Worm (Caenorhabditis elegans) whole organism, L2 larva: ENCODE results near the gene marg-1.
A peak's percentile ranks its signal among the peaks of the same experiment; 100 is the strongest.

Experiments
- F13H6.1 ChIP-seq: sonication (generic microtip); optimal IDR thresholded peaks from 2 replicates; lab custom pipeline; 2016; ENCODE audit warnings: missing genetic modification characterization, missing compliant biosample characterization
- R02D3.7 ChIP-seq: fragments of 150-350 bp; optimal IDR thresholded peaks from 2 replicates; lab custom pipeline; 2014; ENCODE audit warnings: missing biosample characterization, missing genetic modification characterization
- Y55F3AM.14 ChIP-seq: fragments of 200-800 bp; sonication (Bioruptor generic); optimal IDR thresholded peaks from 2 replicates; lab custom pipeline; 2018; ENCODE audit warnings: mild to moderate bottlenecking, missing genetic modification characterization, missing compliant biosample characterization
- ZK546.5 ChIP-seq: sonication (generic microtip); optimal IDR thresholded peaks from 2 replicates; lab custom pipeline; 2017; ENCODE audit warnings: missing biosample characterization, missing genetic modification characterization
- alr-1 ChIP-seq: fragments of 150-350 bp; optimal IDR thresholded peaks from 2 replicates; lab custom pipeline; 2014; ENCODE audit warnings: missing biosample characterization, missing genetic modification characterization
- aly-2 ChIP-seq: fragments of 150-350 bp; optimal IDR thresholded peaks from 2 replicates; lab custom pipeline; 2014; ENCODE audit warnings: missing biosample characterization, missing genetic modification characterization
- blmp-1 ChIP-seq: sonication (generic microtip); optimal IDR thresholded peaks from 2 replicates; lab custom pipeline; 2017; ENCODE audit warnings: missing genetic modification characterization, mild to moderate bottlenecking, missing compliant biosample characterization, antibody characterized with exemption, moderate library complexity; ENCODE audit not compliant: insufficient read depth
- ceh-82 ChIP-seq: fragments of 150-350 bp; optimal IDR thresholded peaks from 2 replicates; lab custom pipeline; 2014; ENCODE audit warnings: missing biosample characterization, missing genetic modification characterization
- crh-2 ChIP-seq: sonication (generic microtip); optimal IDR thresholded peaks from 2 replicates; lab custom pipeline; 2017; ENCODE audit warnings: missing biosample characterization, missing genetic modification characterization
- elt-1 ChIP-seq: fragments of 150-350 bp; optimal IDR thresholded peaks from 2 replicates; lab custom pipeline; 2014; ENCODE audit warnings: missing biosample characterization, missing genetic modification characterization
- fos-1 ChIP-seq: fragments of 150-350 bp; optimal IDR thresholded peaks from 2 replicates; lab custom pipeline; 2014; ENCODE audit warnings: missing biosample characterization, missing genetic modification characterization
- gmeb-1 ChIP-seq: fragments of 150-350 bp; optimal IDR thresholded peaks from 2 replicates; lab custom pipeline; 2014; ENCODE audit warnings: missing biosample characterization, missing genetic modification characterization
- lin-13 ChIP-seq: fragments of 150-350 bp; optimal IDR thresholded peaks from 2 replicates; lab custom pipeline; 2014; ENCODE audit warnings: missing biosample characterization, missing genetic modification reagents, missing genetic modification characterization
- lsy-2 ChIP-seq, 2 experiments: fragments of 150-350 bp in 1 of 2; sonication (generic microtip) in 1 of 2; optimal IDR thresholded peaks; 2 replicates each; lab custom pipeline; 2014 to 2017; ENCODE audit warnings: missing biosample characterization in 2 of 2, missing genetic modification characterization in 2 of 2
- mab-5 ChIP-seq: fragments of 150-350 bp; optimal IDR thresholded peaks from 2 replicates; lab custom pipeline; 2014; ENCODE audit warnings: missing biosample characterization, missing genetic modification characterization
- mbf-1 ChIP-seq: sonication (generic microtip); optimal IDR thresholded peaks from 2 replicates; lab custom pipeline; 2017; ENCODE audit warnings: missing biosample characterization, missing genetic modification characterization
- mdl-1 ChIP-seq, 2 experiments: fragments of 150-350 bp in 1 of 2; sonication (generic microtip) in 1 of 2; optimal IDR thresholded peaks; 2 replicates each; lab custom pipeline; 2017; ENCODE audit warnings: missing biosample characterization in 2 of 2, missing genetic modification characterization in 2 of 2
- nhr-11 ChIP-seq: fragments of 150-350 bp; optimal IDR thresholded peaks from 2 replicates; lab custom pipeline; 2014; ENCODE audit warnings: missing biosample characterization, missing genetic modification characterization
- nhr-129 ChIP-seq: fragments of 150-350 bp; optimal IDR thresholded peaks from 2 replicates; lab custom pipeline; 2014; ENCODE audit warnings: missing biosample characterization, missing genetic modification characterization
- nhr-21 ChIP-seq: fragments of 150-350 bp; optimal IDR thresholded peaks from 2 replicates; lab custom pipeline; 2014; ENCODE audit warnings: missing biosample characterization, missing genetic modification characterization
- nhr-23 ChIP-seq: fragments of 150-350 bp; optimal IDR thresholded peaks from 2 replicates; lab custom pipeline; 2014; ENCODE audit warnings: missing biosample characterization, missing genetic modification reagents, missing genetic modification characterization
- nhr-237 ChIP-seq: fragments of 150-350 bp; optimal IDR thresholded peaks from 2 replicates; lab custom pipeline; 2014; ENCODE audit warnings: missing biosample characterization, missing genetic modification characterization
- nhr-25 ChIP-seq: fragments of 150-350 bp; sonication (generic microtip); optimal IDR thresholded peaks from 3 replicates; lab custom pipeline; 2014; ENCODE audit warnings: missing biosample characterization, missing genetic modification characterization
- nhr-6 ChIP-seq: fragments of 150-350 bp; optimal IDR thresholded peaks from 2 replicates; lab custom pipeline; 2014; ENCODE audit warnings: missing biosample characterization, missing genetic modification characterization
- nhr-77 ChIP-seq: fragments of 150-350 bp; optimal IDR thresholded peaks from 2 replicates; lab custom pipeline; 2014; ENCODE audit warnings: missing biosample characterization, missing genetic modification characterization
- peb-1 ChIP-seq: fragments of 150-350 bp; optimal IDR thresholded peaks from 2 replicates; lab custom pipeline; 2014; ENCODE audit warnings: missing biosample characterization, missing genetic modification characterization
- sem-4 ChIP-seq: fragments of 150-350 bp; optimal IDR thresholded peaks from 2 replicates; lab custom pipeline; 2014; ENCODE audit warnings: missing biosample characterization, missing genetic modification reagents, missing genetic modification characterization
- skn-1 ChIP-seq: sonication (generic microtip); optimal IDR thresholded peaks from 2 replicates; lab custom pipeline; 2017; ENCODE audit warnings: missing biosample characterization, missing genetic modification characterization
- sma-3 ChIP-seq: sonication (generic microtip); optimal IDR thresholded peaks from 2 replicates; lab custom pipeline; 2016; ENCODE audit warnings: missing genetic modification reagents, missing genetic modification characterization, missing compliant biosample characterization
- sma-9 ChIP-seq, 2 experiments: fragments of 150-350 bp in 1 of 2; sonication (generic microtip) in 1 of 2; optimal IDR thresholded peaks; 2 replicates each; lab custom pipeline; 2014 to 2016; ENCODE audit warnings: missing genetic modification characterization in 2 of 2, mild to moderate bottlenecking in 1 of 2, missing biosample characterization in 1 of 2, missing compliant biosample characterization in 1 of 2, missing genetic modification reagents in 1 of 2, moderate library complexity in 1 of 2
- unc-39 ChIP-seq: fragments of 150-350 bp; optimal IDR thresholded peaks from 2 replicates; lab custom pipeline; 2014; ENCODE audit warnings: missing biosample characterization, missing genetic modification characterization
- unc-55 ChIP-seq: fragments of 150-350 bp; sonication (generic microtip); optimal IDR thresholded peaks from 3 replicates; lab custom pipeline; 2014; ENCODE audit warnings: missing biosample characterization, missing genetic modification reagents, missing genetic modification characterization
- ztf-1 ChIP-seq: fragments of 200-800 bp; sonication (Bioruptor generic); conservative IDR thresholded peaks from 2 replicates; pipeline ENCODE4 v1.3.6; 2022; ENCODE audit warnings: missing genetic modification characterization, missing compliant biosample characterization
- ztf-4 ChIP-seq: fragments of 150-350 bp; optimal IDR thresholded peaks from 2 replicates; lab custom pipeline; 2014; ENCODE audit warnings: missing biosample characterization, missing genetic modification characterization

marg-1 gene

ce11 chrX:3821609-3822008 lies 40.7 kb upstream of the marg-1 start:
- TF ChIP-seq nhr-237 (no peak), alr-1 (tag; lab: Kevin White, UChicago) (no peak), mbf-1 (no peak), ztf-4 (tag; lab: Kevin White, UChicago) (no peak), nhr-77 (tag; lab: Kevin White, UChicago) (no peak), Y55F3AM.14 (GFP tag; lab: Kevin White, UChicago) (no peak), elt-1 (tag; lab: Kevin White, UChicago) (no peak)

ce11 chrX:3820666-3821065 lies 39.7 kb upstream of the marg-1 start:
- TF ChIP-seq mab-5 = no peak
- TF ChIP-seq unc-39 (tag; lab: Kevin White, UChicago) = no peak
- no peak for TF ChIP-seq lsy-2 (tag; optimal IDR thresholded peaks at IDR 0.05; lab: Kevin White, UChicago)
- TF ChIP-seq nhr-21 (tag; lab: Kevin White, UChicago) = no peak
- no peak for TF ChIP-seq blmp-1 (tag; lab: Kevin White, UChicago)
- TF ChIP-seq gmeb-1 (tag; lab: Kevin White, UChicago) = peak; percentile 25
- no peak for TF ChIP-seq nhr-23 (tag; lab: Kevin White, UChicago)
- TF ChIP-seq ZK546.5 (tag; lab: Kevin White, UChicago) = no peak
- TF ChIP-seq ztf-1 (GFP tag; lab: Robert Waterston, UW) = no peak
- no peak for TF ChIP-seq lin-13 (GFP tag; lab: Kevin White, UChicago)
- peak; percentile 71 for TF ChIP-seq fos-1
- no peak for TF ChIP-seq R02D3.7
- TF ChIP-seq unc-55 (GFP tag; lab: Kevin White, UChicago) = no peak
- TF ChIP-seq mbf-1 = no peak
- no peak for TF ChIP-seq ceh-82 (tag; lab: Kevin White, UChicago)
- TF ChIP-seq skn-1 (tag; lab: Kevin White, UChicago) = no peak
- TF ChIP-seq peb-1 (tag; lab: Kevin White, UChicago) = no peak
- no peak for TF ChIP-seq alr-1 (tag; lab: Kevin White, UChicago)
- TF ChIP-seq mdl-1 (tag; optimal IDR thresholded peaks at IDR 0.05; lab: Kevin White, UChicago) = no peak
- TF ChIP-seq nhr-11 = no peak
- TF ChIP-seq nhr-25 (tag; lab: Kevin White, UChicago) = no peak
- peak; percentile 6 for TF ChIP-seq F13H6.1 (tag; lab: Kevin White, UChicago)
- no peak for TF ChIP-seq nhr-129 (tag; lab: Kevin White, UChicago)
- no peak for TF ChIP-seq sem-4 (tag; lab: Kevin White, UChicago)
- no peak for TF ChIP-seq nhr-77 (tag; lab: Kevin White, UChicago)
- no peak for TF ChIP-seq nhr-6 (tag; lab: Kevin White, UChicago)
- peak; percentile 48 for TF ChIP-seq crh-2
- TF ChIP-seq sma-9 (GFP tag; optimal IDR thresholded peaks at IDR 0.05; lab: Kevin White, UChicago) = no peak
- TF ChIP-seq sma-9 (tag; optimal IDR thresholded peaks at IDR 0.05; lab: Kevin White, UChicago) = no peak

- TF ChIP-seq nhr-129 (tag; lab: Kevin White, UChicago) (peak; percentile 27), F13H6.1 (tag; lab: Kevin White, UChicago) (peak; percentile 48), nhr-237 (no peak)
Observed at ce11 chrX:3819697-3820096, 38.8 kb upstream of the marg-1 start.

ce11 chrX:3818856-3819524 lies 38.0 kb upstream of the marg-1 start:
- TF ChIP-seq ZK546.5 (tag; lab: Kevin White, UChicago) (no peak), nhr-11 (no peak), nhr-6 (tag; lab: Kevin White, UChicago) (no peak), lsy-2 (tag; optimal IDR thresholded peaks at IDR 0.05; lab: Kevin White, UChicago) (no peak), fos-1 (peak; percentile 61), sma-9 (GFP tag; optimal IDR thresholded peaks at IDR 0.05; lab: Kevin White, UChicago) (peak; percentile 81), sma-9 (tag; optimal IDR thresholded peaks at IDR 0.05; lab: Kevin White, UChicago) (no peak), ztf-4 (tag; lab: Kevin White, UChicago) (no peak), crh-2 (peak; percentile 53), ztf-1 (GFP tag; lab: Robert Waterston, UW) (no peak), blmp-1 (tag; lab: Kevin White, UChicago) (peak; percentile 91), aly-2 (no peak), nhr-77 (tag; lab: Kevin White, UChicago) (no peak), gmeb-1 (tag; lab: Kevin White, UChicago) (peak; percentile 34), sma-3 (GFP tag; lab: Kevin White, UChicago) (no peak), nhr-23 (tag; lab: Kevin White, UChicago) (no peak)
